Fruit fly (Drosophila melanogaster): ENCODE data around the gene CG32971.

dm6 chr2L:14264990-14265567, 9.5 kb upstream of the CG32971 start:
- no peak for TF ChIP-seq CG9948 (tag; optimal IDR thresholded peaks at IDR 0.05)
- TF ChIP-seq EcR (GFP tag; optimal IDR thresholded peaks at IDR 0.05): no peak

All from whole organism, pupa.